Worm (Caenorhabditis elegans) whole organism, L1 larva: ENCODE results near the gene ZC504.1.

ENCODE experiments used
- C16A3.4 ChIP-seq: fragments of 150-350 bp; optimal IDR thresholded peaks from 2 replicates; lab custom pipeline; 2014; ENCODE audit warnings: missing biosample characterization, missing genetic modification characterization
- elt-2 ChIP-seq: sonication (generic microtip); optimal IDR thresholded peaks from 2 replicates; lab custom pipeline; 2016; ENCODE audit warnings: missing genetic modification characterization, mild to moderate bottlenecking, inconsistent platforms, missing compliant biosample characterization, missing genetic modification reagents
- hlh-4 ChIP-seq: sonication (generic microtip); optimal IDR thresholded peaks from 2 replicates; lab custom pipeline; 2016; ENCODE audit warnings: mild to moderate bottlenecking, missing genetic modification characterization, missing compliant biosample characterization
- irx-1 ChIP-seq: sonication (generic microtip); optimal IDR thresholded peaks from 2 replicates; lab custom pipeline; 2016; ENCODE audit warnings: missing genetic modification characterization, missing compliant biosample characterization
- lsy-2 ChIP-seq, 2 experiments: fragments of 150-350 bp; optimal IDR thresholded peaks; 2 replicates each; lab custom pipeline; 2014; ENCODE audit warnings: missing biosample characterization in 2 of 2, missing genetic modification characterization in 2 of 2
- nhr-28 ChIP-seq: fragments of 150-350 bp; optimal IDR thresholded peaks from 2 replicates; lab custom pipeline; 2014; ENCODE audit warnings: missing biosample characterization, missing genetic modification characterization
- nhr-71 ChIP-seq: sonication (generic microtip); optimal IDR thresholded peaks from 2 replicates; lab custom pipeline; 2016; ENCODE audit warnings: mild to moderate bottlenecking, missing genetic modification characterization, moderate library complexity, missing compliant biosample characterization
- skn-1 ChIP-seq: fragments of 150-350 bp; optimal IDR thresholded peaks from 2 replicates; lab custom pipeline; 2014; ENCODE audit warnings: missing biosample characterization, missing genetic modification characterization
- snpc-4 ChIP-seq: fragments of 150-350 bp; optimal IDR thresholded peaks from 2 replicates; lab custom pipeline; 2014; ENCODE audit warnings: missing biosample characterization, missing genetic modification characterization
- tbx-2 ChIP-seq: sonication (generic microtip); optimal IDR thresholded peaks from 2 replicates; lab custom pipeline; 2016; ENCODE audit warnings: missing genetic modification characterization, missing compliant biosample characterization
- unc-130 ChIP-seq: fragments of 150-350 bp; optimal IDR thresholded peaks from 2 replicates; lab custom pipeline; 2017; ENCODE audit warnings: missing biosample characterization, missing genetic modification characterization, inconsistent platforms
- zip-4 ChIP-seq: fragments of 200-800 bp; sonication (Bioruptor generic); optimal IDR thresholded peaks from 2 replicates; lab custom pipeline; 2018; ENCODE audit warnings: mild to moderate bottlenecking, missing genetic modification characterization, moderate library complexity, missing compliant biosample characterization

- TF ChIP-seq nhr-28 (tag; lab: Kevin White, UChicago) = no peak
- no peak for TF ChIP-seq nhr-71
- no peak for TF ChIP-seq snpc-4 (tag; lab: Kevin White, UChicago)
- TF ChIP-seq zip-4 = no peak
- no peak for TF ChIP-seq hlh-4 (tag; lab: Kevin White, UChicago)
- no peak for TF ChIP-seq tbx-2 (tag; lab: Kevin White, UChicago)
- TF ChIP-seq unc-130 (tag; lab: Kevin White, UChicago) = no peak
- no peak for TF ChIP-seq lsy-2 (tag; optimal IDR thresholded peaks at IDR 0.05; lab: Kevin White, UChicago)
- TF ChIP-seq skn-1 (tag; lab: Kevin White, UChicago) = no peak
- TF ChIP-seq elt-2 (tag; lab: Kevin White, UChicago) = no peak
- no peak for TF ChIP-seq irx-1 (tag; lab: Kevin White, UChicago)
- TF ChIP-seq C16A3.4 (tag; lab: Kevin White, UChicago) = no peak
Observed at ce11 chrX:10424744-10425143, 17.8 kb downstream of the ZC504.1 start.
